Fruit fly (Drosophila melanogaster) whole organism, embryonic: ENCODE data around the gene CG31875.
A peak's percentile ranks its signal among the peaks of the same experiment; 100 is the strongest.

Experiments used
- Adf1 ChIP-seq: fragments of 200-800 bp; sonication (Bioruptor generic); IDR thresholded peaks from 2 replicates; pipeline ENCODE4 v1.3.6; 2022; ENCODE audit warnings: missing biosample characterization, missing genetic modification characterization
- CG11723 ChIP-seq: fragments of 200-800 bp; sonication (Bioruptor generic); optimal IDR thresholded peaks from 2 replicates; lab custom pipeline; 2017; ENCODE audit warnings: missing biosample characterization, mild to moderate bottlenecking, missing genetic modification characterization
- CG12155 ChIP-seq: fragments of 200-800 bp; sonication (Bioruptor generic); optimal IDR thresholded peaks from 3 replicates; lab custom pipeline; 2016; ENCODE audit warnings: missing biosample characterization, missing genetic modification characterization
- CG17186 ChIP-seq: fragments of 200-800 bp; sonication (Bioruptor generic); optimal IDR thresholded peaks from 3 replicates; lab custom pipeline; 2017; ENCODE audit warnings: missing biosample characterization, missing genetic modification reagents, missing genetic modification characterization
- CG17568 ChIP-seq: fragments of 200-800 bp; sonication (Bioruptor generic); optimal IDR thresholded peaks from 2 replicates; lab custom pipeline; 2018; ENCODE audit warnings: missing biosample characterization, mild to moderate bottlenecking, missing genetic modification characterization, moderate library complexity
- CG17829 ChIP-seq: fragments of 200-800 bp; optimal IDR thresholded peaks from 2 replicates; lab custom pipeline; 2019; ENCODE audit warnings: missing biosample characterization, mild to moderate bottlenecking, missing genetic modification characterization, moderate library complexity
- CG17912 ChIP-seq: fragments of 200-800 bp; sonication (Bioruptor generic); optimal IDR thresholded peaks from 2 replicates; lab custom pipeline; 2018; ENCODE audit warnings: missing biosample characterization, mild to moderate bottlenecking, missing genetic modification characterization
- CG1792 ChIP-seq: fragments of 200-800 bp; sonication (Bioruptor generic); optimal IDR thresholded peaks from 2 replicates; lab custom pipeline; 2016; ENCODE audit warnings: missing biosample characterization, missing genetic modification characterization
- CG3281 ChIP-seq: fragments of 200-800 bp; sonication (Bioruptor generic); optimal IDR thresholded peaks from 3 replicates; lab custom pipeline; 2017; ENCODE audit warnings: missing biosample characterization, mild to moderate bottlenecking, missing genetic modification characterization
- CG42726 ChIP-seq: fragments of 200-800 bp; sonication (Bioruptor generic); IDR thresholded peaks from 2 replicates; pipeline ENCODE4 v1.3.6; 2022; ENCODE audit warnings: missing biosample characterization, missing genetic modification characterization; ENCODE audit not compliant: partially characterized antibody
- CG4424 ChIP-seq: fragments of 200-800 bp; sonication (Bioruptor generic); optimal IDR thresholded peaks from 3 replicates; lab custom pipeline; 2016; ENCODE audit warnings: missing biosample characterization, missing genetic modification characterization
- CG6272 ChIP-seq: fragments of 200-800 bp; sonication (Bioruptor generic); IDR thresholded peaks from 2 replicates; pipeline ENCODE4 v1.3.6; 2022; ENCODE audit warnings: missing biosample characterization, missing genetic modification characterization
- CG7357 ChIP-seq: fragments of 200-800 bp; sonication (Bioruptor generic); IDR thresholded peaks from 3 replicates; pipeline ENCODE4 v1.3.6; 2022; ENCODE audit warnings: missing biosample characterization, missing genetic modification characterization
- CG9437 ChIP-seq: fragments of 200-800 bp; sonication (Bioruptor generic); optimal IDR thresholded peaks from 2 replicates; lab custom pipeline; 2018; ENCODE audit warnings: missing biosample characterization, mild to moderate bottlenecking, missing genetic modification characterization
- CG9727 ChIP-seq: fragments of 200-800 bp; sonication (Bioruptor generic); optimal IDR thresholded peaks from 3 replicates; lab custom pipeline; 2017; ENCODE audit warnings: missing biosample characterization, mild to moderate bottlenecking, missing genetic modification characterization
- D ChIP-seq, 2 experiments: fragments of 200-800 bp in 1 of 2; fragments of >200 bp in 1 of 2; sonication (Bioruptor generic) in 1 of 2; optimal IDR thresholded peaks; 2 replicates in 1 of 2; 3 replicates in 1 of 2; lab custom pipeline; 2017; ENCODE audit warnings: mild to moderate bottlenecking in 1 of 2, missing biosample characterization in 1 of 2, missing genetic modification characterization in 1 of 2, missing genetic modification reagents in 1 of 2
- Dref ChIP-seq: fragments of 200-800 bp; sonication (Bioruptor generic); IDR thresholded peaks from 2 replicates; pipeline ENCODE4 v1.3.6; 2022; ENCODE audit warnings: missing biosample characterization, missing genetic modification characterization
- H15 ChIP-seq: fragments of 200-800 bp; sonication (Bioruptor generic); IDR thresholded peaks from 3 replicates; pipeline ENCODE4 v1.3.6; 2022; ENCODE audit warnings: missing biosample characterization, missing genetic modification characterization
- HLH4C ChIP-seq: fragments of 200-800 bp; sonication (Bioruptor generic); IDR thresholded peaks from 3 replicates; pipeline ENCODE4 v1.3.6; 2022; ENCODE audit warnings: missing biosample characterization, missing genetic modification characterization; ENCODE audit not compliant: partially characterized antibody
- Hand ChIP-seq: fragments of 200-800 bp; sonication (Bioruptor generic); optimal IDR thresholded peaks from 2 replicates; lab custom pipeline; 2017; ENCODE audit warnings: mild to moderate bottlenecking, missing biosample characterization, missing genetic modification reagents, missing genetic modification characterization
- Hsf ChIP-seq: fragments of 200-800 bp; sonication (Bioruptor generic); optimal IDR thresholded peaks from 3 replicates; lab custom pipeline; 2016; ENCODE audit warnings: missing biosample characterization, missing genetic modification characterization
- Meics ChIP-seq: fragments of 200-800 bp; sonication (Bioruptor generic); optimal IDR thresholded peaks from 2 replicates; lab custom pipeline; 2017; ENCODE audit warnings: missing biosample characterization, mild to moderate bottlenecking, missing genetic modification characterization
- Myb ChIP-seq: fragments of 200-800 bp; sonication (Bioruptor generic); optimal IDR thresholded peaks from 2 replicates; lab custom pipeline; 2016; ENCODE audit warnings: missing biosample characterization, missing genetic modification characterization
- NFAT ChIP-seq: fragments of 200-800 bp; sonication (Bioruptor generic); IDR thresholded peaks from 2 replicates; pipeline ENCODE4 v1.3.6; 2022; ENCODE audit warnings: missing biosample characterization, missing genetic modification characterization
- Rfx ChIP-seq: fragments of 200-800 bp; sonication (Bioruptor generic); IDR thresholded peaks from 2 replicates; pipeline ENCODE4 v1.3.6; 2022; ENCODE audit warnings: missing biosample characterization, missing genetic modification characterization
- Xbp1 ChIP-seq: fragments of 200-800 bp; sonication (Bioruptor generic); optimal IDR thresholded peaks from 3 replicates; lab custom pipeline; 2016; ENCODE audit warnings: missing biosample characterization, mild to moderate bottlenecking, missing genetic modification characterization
- ab ChIP-seq: fragments of 200-800 bp; sonication (Bioruptor generic); optimal IDR thresholded peaks from 2 replicates; lab custom pipeline; 2016; ENCODE audit warnings: missing biosample characterization, missing genetic modification characterization
- ac ChIP-seq: fragments of 200-800 bp; sonication (Bioruptor generic); optimal IDR thresholded peaks from 3 replicates; lab custom pipeline; 2017; ENCODE audit warnings: missing biosample characterization, mild to moderate bottlenecking, missing genetic modification characterization
- ap ChIP-seq: fragments of 200-800 bp; sonication (Bioruptor generic); IDR thresholded peaks from 2 replicates; pipeline ENCODE4 v1.3.6; 2022; ENCODE audit warnings: missing biosample characterization, missing genetic modification characterization
- ash1 ChIP-seq: fragments of 200-800 bp; sonication (Bioruptor generic); optimal IDR thresholded peaks from 2 replicates; lab custom pipeline; 2018; ENCODE audit warnings: missing biosample characterization, mild to moderate bottlenecking, missing genetic modification characterization
- bbx ChIP-seq: fragments of 200-800 bp; sonication (Bioruptor generic); IDR thresholded peaks from 2 replicates; pipeline ENCODE4 v1.3.6; 2022; ENCODE audit warnings: missing biosample characterization, missing genetic modification characterization; ENCODE audit not compliant: partially characterized antibody
- br ChIP-seq: fragments of >200 bp; optimal IDR thresholded peaks from 2 replicates; lab custom pipeline; 2017
- cad ChIP-seq: fragments of >200 bp; optimal IDR thresholded peaks from 2 replicates; lab custom pipeline; 2017; ENCODE audit warnings: missing biosample characterization, missing genetic modification characterization
- crc ChIP-seq: fragments of 200-800 bp; sonication (Bioruptor generic); optimal IDR thresholded peaks from 2 replicates; lab custom pipeline; 2016; ENCODE audit warnings: missing biosample characterization, missing genetic modification characterization
- crol ChIP-seq: fragments of 200-800 bp; sonication (Bioruptor generic); IDR thresholded peaks from 2 replicates; pipeline ENCODE4 v1.3.6; 2022; ENCODE audit warnings: missing biosample characterization, missing genetic modification characterization
- cwo ChIP-seq: fragments of 200-800 bp; sonication (Bioruptor generic); optimal IDR thresholded peaks from 3 replicates; lab custom pipeline; 2017; ENCODE audit warnings: missing biosample characterization, missing genetic modification characterization, mild to moderate bottlenecking, moderate library complexity, missing genetic modification reagents
- eyg ChIP-seq: fragments of 200-800 bp; sonication (Bioruptor generic); optimal IDR thresholded peaks from 3 replicates; lab custom pipeline; 2016; ENCODE audit warnings: missing biosample characterization, missing genetic modification characterization
- fd96Cb ChIP-seq: fragments of 200-800 bp; sonication (Bioruptor generic); optimal IDR thresholded peaks from 2 replicates; lab custom pipeline; 2018; ENCODE audit warnings: missing biosample characterization, mild to moderate bottlenecking, missing genetic modification characterization, moderate library complexity
- gfzf ChIP-seq: fragments of 200-800 bp; sonication (Bioruptor generic); optimal IDR thresholded peaks from 2 replicates; lab custom pipeline; 2016; ENCODE audit warnings: missing biosample characterization, mild to moderate bottlenecking, missing genetic modification characterization, moderate library complexity
- gro ChIP-seq: fragments of 200-800 bp; sonication (Bioruptor generic); optimal IDR thresholded peaks from 2 replicates; lab custom pipeline; 2016; ENCODE audit warnings: missing biosample characterization, missing genetic modification characterization
- klu ChIP-seq: fragments of 200-800 bp; sonication (Bioruptor generic); IDR thresholded peaks from 2 replicates; pipeline ENCODE4 v1.3.6; 2022; ENCODE audit warnings: missing biosample characterization, missing genetic modification characterization
- mld ChIP-seq: fragments of 200-800 bp; sonication (Bioruptor generic); IDR thresholded peaks from 3 replicates; pipeline ENCODE4 v1.3.6; 2022; ENCODE audit warnings: missing biosample characterization, missing genetic modification characterization; ENCODE audit not compliant: partially characterized antibody
- p53 ChIP-seq: fragments of 200-800 bp; sonication (Bioruptor generic); optimal IDR thresholded peaks from 2 replicates; lab custom pipeline; 2016; ENCODE audit warnings: missing biosample characterization, missing genetic modification characterization
- pb ChIP-seq: fragments of 200-800 bp; sonication (Bioruptor generic); optimal IDR thresholded peaks from 3 replicates; lab custom pipeline; 2016; ENCODE audit warnings: missing biosample characterization, missing genetic modification characterization
- pzg ChIP-seq: fragments of 200-800 bp; sonication (Bioruptor generic); optimal IDR thresholded peaks from 3 replicates; lab custom pipeline; 2018; ENCODE audit warnings: missing biosample characterization, mild to moderate bottlenecking, missing genetic modification characterization, moderate library complexity
- row ChIP-seq: fragments of 200-800 bp; sonication (Bioruptor generic); IDR thresholded peaks from 3 replicates; pipeline ENCODE4 v1.3.6; 2022; ENCODE audit warnings: missing biosample characterization, missing genetic modification characterization
- seq ChIP-seq: fragments of 200-800 bp; sonication (Bioruptor generic); IDR thresholded peaks from 2 replicates; pipeline ENCODE4 v1.3.6; 2022; ENCODE audit warnings: missing biosample characterization, missing genetic modification characterization
- tio ChIP-seq: fragments of 200-800 bp; sonication (Bioruptor generic); optimal IDR thresholded peaks from 2 replicates; lab custom pipeline; 2017; ENCODE audit warnings: missing biosample characterization, missing genetic modification characterization, inconsistent platforms
- zfh1 ChIP-seq: fragments of 200-800 bp; sonication (Bioruptor generic); IDR thresholded peaks from 3 replicates; pipeline ENCODE4 v1.3.6; 2022; ENCODE audit warnings: missing biosample characterization, missing genetic modification characterization

The CG31875 gene

dm6 chr2L:9966983-9967737, 35.4 kb downstream of the CG31875 start, which contains the start of the genes Dref and RpL13 (continued):
- TF ChIP-seq Hsf (GFP tag; lab: Kevin White, UChicago) (peak; percentile 81), zfh1 (GFP tag; lab: Robert Waterston, UW) (peak; percentile 86), Dref (GFP tag; lab: Robert Waterston, UW) (peak; percentile 81), Xbp1 (GFP tag; lab: Kevin White, UChicago) (peak; percentile 77), CG9727 (peak; percentile 95), CG11723 (GFP tag; lab: Kevin White, UChicago) (peak; percentile 91), D (optimal IDR thresholded peaks at IDR 0.05; lab: Kevin White, UChicago) (no peak), D (GFP tag; optimal IDR thresholded peaks at IDR 0.05; lab: Kevin White, UChicago) (peak; percentile 86), CG17829 (tag; lab: Kevin White, UChicago) (peak; percentile 86), CG12155 (GFP tag; lab: Kevin White, UChicago) (peak; percentile 69), cwo (peak; percentile 81), Adf1 (peak; percentile 50), CG4424 (GFP tag; lab: Kevin White, UChicago) (peak; percentile 75), eyg (GFP tag; lab: Kevin White, UChicago) (peak; percentile 89), pzg (GFP tag; lab: Kevin White, UChicago) (peak; percentile 83), mld (GFP tag; lab: Robert Waterston, UW) (no peak), row (GFP tag; lab: Robert Waterston, UW) (peak; percentile 81), ap (GFP tag; lab: Robert Waterston, UW) (peak; percentile 46), br (no peak), HLH4C (peak; percentile 90; the same call in 2 of the 3 replicates), Rfx (GFP tag; lab: Robert Waterston, UW) (peak; percentile 88), p53 (GFP tag; lab: Kevin White, UChicago) (peak; percentile 73), ac (GFP tag; lab: Kevin White, UChicago) (peak; percentile 73), Meics (GFP tag; lab: Kevin White, UChicago) (peak; percentile 94), CG42726 (GFP tag; lab: Robert Waterston, UW) (no peak), CG1792 (GFP tag; lab: Kevin White, UChicago) (peak; percentile 70), CG6272 (GFP tag; lab: Robert Waterston, UW) (peak; percentile 61), Hand (GFP tag; lab: Kevin White, UChicago) (peak; percentile 86), crc (GFP tag; lab: Kevin White, UChicago) (peak; percentile 80), CG17186 (GFP tag; lab: Kevin White, UChicago) (peak; percentile 89), gfzf (GFP tag; lab: Kevin White, UChicago) (peak; percentile 47), bbx (peak; percentile 68), klu (GFP tag; lab: Robert Waterston, UW) (peak; percentile 41; the same call in 1 of the 2 replicates), gro (GFP tag; lab: Kevin White, UChicago) (peak; percentile 91), cad (GFP tag; lab: Kevin White, UChicago) (no peak), seq (peak; percentile 77), CG9437 (peak; percentile 83), ash1 (GFP tag; lab: Kevin White, UChicago) (peak; percentile 95), CG7357 (GFP tag; lab: Robert Waterston, UW) (0 out of 3 replicates have a peak, but pooled peaks have one; percentile 41), crol (peak; percentile 43), H15 (peak; percentile 64; the same call in 2 of the 3 replicates), fd96Cb (tag; lab: Kevin White, UChicago) (peak; percentile 40), NFAT (GFP tag; lab: Robert Waterston, UW) (peak; percentile 82), ab (GFP tag; lab: Kevin White, UChicago) (peak; percentile 17), tio (GFP tag; lab: Kevin White, UChicago) (no peak), pb (peak; percentile 91), CG3281 (GFP tag; lab: Kevin White, UChicago) (peak; percentile 95), Myb (GFP tag; lab: Kevin White, UChicago) (peak; percentile 72), CG17568 (GFP tag; lab: Kevin White, UChicago) (no peak), CG17912 (GFP tag; lab: Kevin White, UChicago) (peak; percentile 96)
